Fruit fly (Drosophila melanogaster): Measurements from ENCODE around the gene yellow-g2.
A peak's percentile ranks its signal among the peaks of the same experiment; 100 is the strongest.

The yellow-g2 gene

DNA sequence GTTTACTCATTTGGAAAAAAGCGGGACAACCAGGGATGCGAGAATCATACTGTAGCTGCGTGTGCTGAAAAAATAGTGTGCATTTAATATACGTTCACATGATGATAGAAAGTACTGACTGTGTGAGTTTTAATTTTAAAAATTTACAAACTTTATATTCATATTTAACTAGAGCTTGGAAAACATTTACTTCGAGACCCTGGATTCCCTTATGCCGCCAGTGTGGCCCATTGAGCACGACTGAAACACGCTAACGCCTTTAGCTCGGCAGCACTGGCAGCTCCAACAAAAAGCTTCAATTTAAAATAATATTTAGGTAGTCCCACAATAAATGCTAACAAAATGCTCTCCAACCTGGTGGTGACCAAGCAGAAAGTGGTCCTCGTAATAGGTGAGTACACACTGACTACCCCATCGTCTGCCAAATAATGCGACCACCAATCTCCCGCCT lies 18.9 kb upstream of the yellow-g2 start, which contains the start of the genes CG1275 and Elp5:
CG1275 (minus strand) TSS at position 12 of the 451 bp plus-strand sequence.
Elp5 (plus strand) TSS at position 45 of the 451 bp plus-strand sequence.
- TF ChIP-seq Sin3A (optimal IDR thresholded peaks at IDR 0.05) (no peak), h (optimal IDR thresholded peaks at IDR 0.05) (no peak), ttk (optimal IDR thresholded peaks at IDR 0.05) (no peak), Myc (optimal IDR thresholded peaks at IDR 0.05) (no peak), psq (optimal IDR thresholded peaks at IDR 0.05) (no peak), insv (optimal IDR thresholded peaks at IDR 0.05) (no peak)

DNA sequence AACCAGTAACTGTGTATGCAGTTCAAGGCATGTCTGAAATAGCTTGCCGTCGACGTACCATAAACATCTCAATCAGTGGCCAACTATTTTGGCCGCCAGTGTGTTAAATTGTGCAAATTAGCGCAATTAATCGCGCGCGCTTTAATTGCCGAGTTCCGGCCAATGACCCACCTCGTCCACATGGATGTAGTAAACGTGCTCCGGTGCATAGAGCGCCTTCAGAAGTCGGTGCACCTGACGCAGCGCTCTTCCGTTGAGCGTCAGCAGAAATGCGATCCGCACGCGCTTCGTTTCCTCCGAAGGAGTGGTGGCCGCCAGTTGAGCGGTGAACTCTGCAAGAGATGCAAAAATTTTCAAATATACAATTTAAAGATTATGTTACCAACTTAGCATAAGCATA lies 15.1 kb upstream of the yellow-g2 start:
- TF ChIP-seq ttk (optimal IDR thresholded peaks at IDR 0.05) (peak; percentile 1), h (optimal IDR thresholded peaks at IDR 0.05) (no peak)

DNA sequence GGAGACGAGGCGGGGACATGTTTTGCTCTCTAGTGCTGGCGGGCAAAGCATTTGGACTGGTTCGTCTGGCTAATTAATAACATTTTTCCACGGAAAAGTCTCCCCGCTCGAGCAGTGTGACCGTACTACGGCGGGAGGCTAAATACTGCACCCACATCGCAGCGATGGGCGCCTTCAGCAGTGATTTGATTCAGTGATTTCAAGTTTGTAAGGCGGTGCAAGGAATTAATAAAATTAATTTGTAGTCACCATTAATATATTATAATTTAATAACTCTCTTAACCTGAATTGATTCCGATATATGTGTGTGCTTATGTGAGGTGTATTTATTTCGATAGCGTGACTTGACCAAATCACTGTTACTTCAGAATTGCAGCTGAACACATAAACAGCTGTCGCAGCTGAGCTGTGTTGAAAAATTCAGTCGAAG lies 13.8 kb upstream of the yellow-g2 start, which contains the start of the genes oxt and CG13807:
oxt (minus strand) TSS at position 150 of the 430 bp plus-strand sequence.
CG13807 (plus strand) TSS at position 405 of the 430 bp plus-strand sequence.
- no peak for TF ChIP-seq ttk (optimal IDR thresholded peaks at IDR 0.05)

DNA sequence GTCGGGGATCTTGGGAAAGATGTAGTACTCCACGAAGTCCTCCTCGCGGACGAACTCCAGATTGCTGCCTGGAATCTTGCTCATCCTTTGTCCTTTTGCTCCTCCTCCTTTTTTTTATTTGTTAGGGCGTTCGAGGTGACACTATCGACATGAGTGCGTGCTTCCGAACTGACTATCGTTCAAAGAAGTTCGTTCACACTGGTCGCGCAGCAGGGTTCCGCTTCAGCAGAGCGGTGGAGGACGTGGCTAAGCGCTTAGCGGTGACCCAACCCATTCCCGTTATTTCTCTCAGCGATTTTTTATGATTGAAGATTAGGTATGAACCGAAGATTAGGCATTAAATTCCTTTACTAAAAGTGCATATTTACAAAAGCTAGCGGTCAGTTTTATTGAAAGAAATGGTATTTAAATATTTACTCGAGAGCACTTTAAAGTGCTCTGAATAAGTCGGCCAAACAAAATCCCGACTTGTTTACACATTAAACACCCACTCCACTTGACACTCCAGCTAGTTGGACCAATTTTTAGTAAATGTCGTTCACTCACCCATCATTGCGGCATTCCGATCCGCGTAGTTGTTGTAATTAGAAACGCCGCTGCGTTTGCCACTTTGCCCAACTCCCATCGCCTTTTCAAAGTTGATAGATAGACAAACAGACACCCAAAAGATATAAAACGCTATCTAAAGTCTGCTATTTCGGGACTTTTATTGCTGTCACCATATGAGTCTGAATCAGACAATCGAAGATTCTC lies 10.5 kb upstream of the yellow-g2 start, which contains the start of the genes ecd and CG13806:
ecd (minus strand) TSS at position 166 of the 753 bp plus-strand sequence.
CG13806 (plus strand) TSS at position 703 of the 753 bp plus-strand sequence.
- TF ChIP-seq ttk (optimal IDR thresholded peaks at IDR 0.05): no peak
- no peak for TF ChIP-seq psq (optimal IDR thresholded peaks at IDR 0.05)
- no peak for TF ChIP-seq h (optimal IDR thresholded peaks at IDR 0.05)
- no peak for TF ChIP-seq Myc (optimal IDR thresholded peaks at IDR 0.05)
- TF ChIP-seq insv (optimal IDR thresholded peaks at IDR 0.05): no peak
- TF ChIP-seq Sin3A (optimal IDR thresholded peaks at IDR 0.05): no peak

DNA sequence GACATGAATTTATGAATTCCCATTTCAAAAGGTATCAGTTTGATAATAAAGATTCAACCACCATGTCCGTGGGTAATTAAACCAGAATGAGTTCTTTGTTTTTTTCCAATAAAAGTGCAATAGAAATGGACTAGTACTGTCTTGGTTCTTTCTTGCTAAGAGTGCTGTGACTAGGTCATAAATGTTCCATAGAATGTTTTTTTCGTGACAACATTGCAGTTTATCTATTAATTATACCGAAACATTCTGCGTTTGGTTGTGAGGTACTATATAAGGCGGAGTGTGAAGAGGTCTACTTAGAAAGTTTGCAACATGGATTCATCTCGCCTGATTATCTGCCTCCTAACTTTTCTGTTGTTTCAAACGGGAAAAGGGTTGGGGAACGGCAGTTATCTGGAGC lies 8.8 kb upstream of the yellow-g2 start, which contains the start of gene obst-I:
obst-I (plus strand) TSS at position 301 of the 400 bp plus-strand sequence.
- no peak for TF ChIP-seq insv (optimal IDR thresholded peaks at IDR 0.05)
- TF ChIP-seq Myc (optimal IDR thresholded peaks at IDR 0.05): no peak
- TF ChIP-seq ttk (optimal IDR thresholded peaks at IDR 0.05): no peak
- no peak for TF ChIP-seq h (optimal IDR thresholded peaks at IDR 0.05)

DNA sequence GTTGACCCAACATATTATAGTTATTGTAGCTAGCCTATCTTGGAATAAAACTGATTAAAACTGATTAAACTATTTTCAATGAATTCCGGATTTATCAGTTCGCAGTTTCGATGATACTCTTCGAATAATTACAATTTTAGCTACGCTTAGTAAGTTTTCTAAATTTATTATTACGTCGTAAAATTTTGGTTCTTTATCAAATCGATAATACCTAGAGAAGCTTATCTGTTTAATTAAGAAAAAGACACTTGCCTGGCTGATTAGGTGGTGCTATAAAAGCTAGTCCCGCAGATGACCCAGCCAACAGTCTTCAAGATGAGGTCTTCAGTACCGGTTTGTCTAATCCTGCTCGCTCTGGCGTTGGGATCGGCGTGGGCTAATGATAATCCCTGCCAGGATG lies 7.8 kb upstream of the yellow-g2 start, which contains the start of gene CG32302:
CG32302 (plus strand) TSS at position 301 of the 400 bp plus-strand sequence.
- TF ChIP-seq h (optimal IDR thresholded peaks at IDR 0.05) (no peak), insv (optimal IDR thresholded peaks at IDR 0.05) (no peak), Myc (optimal IDR thresholded peaks at IDR 0.05) (no peak), Sin3A (optimal IDR thresholded peaks at IDR 0.05) (no peak), ttk (optimal IDR thresholded peaks at IDR 0.05) (no peak), psq (optimal IDR thresholded peaks at IDR 0.05) (no peak)

DNA sequence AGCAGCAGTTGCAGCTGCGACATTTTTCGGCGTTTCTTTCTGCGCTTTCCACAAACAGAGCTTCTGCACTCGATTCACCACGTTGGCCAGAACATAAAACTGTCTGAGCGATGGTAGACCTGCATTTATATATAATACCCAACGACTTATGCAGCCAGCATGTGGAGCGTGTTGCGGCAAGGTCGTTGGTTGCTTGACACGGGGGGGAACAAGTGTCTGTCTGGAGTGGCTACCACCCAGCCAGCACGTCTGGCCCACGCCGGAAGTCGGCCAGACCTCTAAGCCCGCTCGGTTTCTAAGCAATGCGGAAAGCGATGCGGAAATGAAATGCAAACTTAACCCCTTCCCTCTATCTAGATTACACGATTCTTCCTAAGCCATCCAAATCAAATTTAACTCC lies 3.7 kb upstream of the yellow-g2 start, which contains the start of gene yellow-g:
yellow-g (minus strand) TSS at position 101 of the 400 bp plus-strand sequence.
- TF ChIP-seq ttk (optimal IDR thresholded peaks at IDR 0.05) (no peak), Sin3A (optimal IDR thresholded peaks at IDR 0.05) (no peak), insv (optimal IDR thresholded peaks at IDR 0.05) (no peak), Myc (optimal IDR thresholded peaks at IDR 0.05) (no peak), h (optimal IDR thresholded peaks at IDR 0.05) (no peak), psq (optimal IDR thresholded peaks at IDR 0.05) (no peak)

DNA sequence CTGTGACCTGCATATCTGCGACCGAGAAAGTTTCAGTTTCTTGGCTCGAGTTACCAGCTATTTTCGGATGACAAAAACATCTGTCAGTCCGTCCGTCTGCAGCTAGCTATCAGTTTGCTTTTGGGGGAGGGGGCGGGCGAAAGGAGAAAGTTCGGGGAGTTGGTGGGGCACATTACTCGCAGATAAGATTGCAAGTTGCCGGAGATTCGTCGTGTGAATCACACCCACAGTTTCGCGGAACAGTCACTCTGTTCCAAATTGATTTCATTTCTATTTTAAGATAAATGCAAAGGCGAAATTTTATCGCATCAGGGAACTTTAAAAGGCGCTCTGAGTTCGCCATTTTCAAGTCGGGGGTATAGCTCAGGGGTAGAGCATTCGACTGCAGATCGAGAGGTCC lies 3.0 kb upstream of the yellow-g2 start:
- no peak for TF ChIP-seq ttk (optimal IDR thresholded peaks at IDR 0.05)
- no peak for TF ChIP-seq insv (optimal IDR thresholded peaks at IDR 0.05)
- TF ChIP-seq h (optimal IDR thresholded peaks at IDR 0.05): no peak

DNA sequence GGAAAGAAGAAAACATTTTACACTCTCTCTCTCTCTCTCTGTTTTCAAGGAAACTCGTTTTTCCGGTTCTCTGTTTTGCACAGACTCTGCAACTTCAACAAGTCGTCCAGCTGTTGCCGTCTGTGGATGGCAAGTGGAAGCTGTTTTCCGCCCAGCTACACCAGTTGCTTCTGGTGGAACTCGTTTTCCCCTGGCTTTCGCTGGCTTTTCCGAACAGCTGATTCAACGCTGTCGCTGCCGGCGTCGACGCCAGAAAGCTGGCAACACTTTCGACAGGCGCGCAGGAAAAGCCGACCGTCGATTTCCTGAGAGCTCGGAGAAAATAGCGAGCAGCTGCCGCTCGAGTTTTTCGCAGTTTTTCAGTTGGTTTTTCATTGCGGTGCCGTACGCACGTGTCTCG lies 6.2 kb downstream of the yellow-g2 start, which contains the start of gene MsR2:
MsR2 (plus strand) TSS at position 378 of the 400 bp plus-strand sequence.
- no peak for TF ChIP-seq h (optimal IDR thresholded peaks at IDR 0.05)
- TF ChIP-seq Sin3A (optimal IDR thresholded peaks at IDR 0.05): no peak
- no peak for TF ChIP-seq Myc (optimal IDR thresholded peaks at IDR 0.05)
- no peak for TF ChIP-seq insv (optimal IDR thresholded peaks at IDR 0.05)

DNA sequence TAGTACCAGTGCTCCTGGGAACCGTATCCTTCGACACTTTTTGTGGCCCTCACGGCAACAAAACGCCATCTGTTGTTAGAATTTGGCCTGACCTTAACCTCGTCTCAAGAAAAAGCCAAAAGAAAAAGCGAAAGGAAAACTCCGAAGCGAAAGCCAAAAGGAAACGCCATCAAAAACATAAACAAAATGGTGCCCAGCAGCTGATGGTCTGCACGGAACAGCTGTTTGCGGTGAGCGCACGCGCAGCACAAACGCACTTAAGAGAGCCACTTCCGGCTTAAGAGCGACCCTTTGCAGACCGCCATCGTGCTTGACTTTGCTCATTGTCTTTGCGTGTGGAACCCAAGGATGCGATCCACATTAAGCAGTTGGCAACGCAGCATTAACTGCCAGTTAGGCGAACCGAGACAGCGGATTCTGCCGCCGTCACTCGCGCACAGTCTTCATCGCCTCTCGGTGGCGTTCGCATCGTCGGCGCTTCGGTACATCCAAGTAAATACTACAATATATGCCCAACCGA lies 46.0 kb downstream of the yellow-g2 start, which contains the start of gene MsR1:
MsR1 (plus strand) TSS at position 437 of the 520 bp plus-strand sequence.
- TF ChIP-seq insv (optimal IDR thresholded peaks at IDR 0.05): no peak
- TF ChIP-seq psq (optimal IDR thresholded peaks at IDR 0.05): no peak
- no peak for TF ChIP-seq h (optimal IDR thresholded peaks at IDR 0.05)
- no peak for TF ChIP-seq ttk (optimal IDR thresholded peaks at IDR 0.05)
- no peak for TF ChIP-seq Myc (optimal IDR thresholded peaks at IDR 0.05)
- TF ChIP-seq Sin3A (optimal IDR thresholded peaks at IDR 0.05): no peak

DNA sequence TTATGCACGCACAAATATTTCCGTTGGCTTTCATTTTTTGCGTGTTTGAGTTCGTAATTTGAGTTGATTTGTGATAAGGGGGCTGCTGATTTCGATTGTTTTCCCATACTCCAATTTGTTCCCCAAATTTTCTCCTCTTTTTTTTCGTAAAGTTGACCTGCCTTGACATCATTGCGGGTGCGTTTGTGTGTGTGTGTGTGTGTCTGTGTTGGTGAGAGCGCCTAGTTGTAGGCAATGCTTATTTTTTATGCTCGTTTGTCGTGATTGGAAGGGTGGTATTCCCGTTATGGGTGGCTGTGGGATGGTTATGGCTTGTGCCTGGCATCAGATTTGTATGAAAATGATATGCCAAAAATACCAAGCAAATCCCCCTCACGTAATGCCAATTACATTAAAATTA lies 48.9 kb downstream of the yellow-g2 start:
- TF ChIP-seq Sin3A (optimal IDR thresholded peaks at IDR 0.05): no peak
- TF ChIP-seq insv (optimal IDR thresholded peaks at IDR 0.05): no peak
- no peak for TF ChIP-seq ttk (optimal IDR thresholded peaks at IDR 0.05)
- TF ChIP-seq psq (optimal IDR thresholded peaks at IDR 0.05): no peak
- no peak for TF ChIP-seq Myc (optimal IDR thresholded peaks at IDR 0.05)
- no peak for TF ChIP-seq h (optimal IDR thresholded peaks at IDR 0.05)

Data from Kc167 (cell line).